Worm (Caenorhabditis elegans): Measurements from ENCODE around the gene col-180.

The col-180 gene

ce11 chrX:11718751-11719150, 6.7 kb upstream of the col-180 start:
- TF ChIP-seq egl-27 (tag; optimal IDR thresholded peaks at IDR 0.05), result no peak
- TF ChIP-seq Y5F2A.4 (GFP tag; optimal IDR thresholded peaks at IDR 0.05), result no peak
- no peak for TF ChIP-seq nhr-42 (GFP tag; IDR thresholded peaks at IDR 0.05)
- no peak for TF ChIP-seq nhr-28 (tag; optimal IDR thresholded peaks at IDR 0.05)
- no peak for TF ChIP-seq aha-1 (tag)
- no peak for TF ChIP-seq ztf-11 (tag; optimal IDR thresholded peaks at IDR 0.05)
- TF ChIP-seq pha-4 (GFP tag; IDR thresholded peaks at IDR 0.05), result no peak
- TF ChIP-seq pha-4 (tag; optimal IDR thresholded peaks at IDR 0.05), result no peak
- TF ChIP-seq nhr-11 (tag; optimal IDR thresholded peaks at IDR 0.05), result no peak
- no peak for TF ChIP-seq ceh-20 (GFP tag; IDR thresholded peaks at IDR 0.05)
- TF ChIP-seq cey-2 (tag; optimal IDR thresholded peaks at IDR 0.05; ENCODE audit: borderline replicate concordance, insufficient read depth), result no peak
- TF ChIP-seq madf-5 (GFP tag; IDR thresholded peaks at IDR 0.05), result no peak
- no peak for TF ChIP-seq dmd-8 (GFP tag; IDR thresholded peaks at IDR 0.05)
- no peak for TF ChIP-seq attf-4 (tag; optimal IDR thresholded peaks at IDR 0.05)
- TF ChIP-seq lin-1 (GFP tag; IDR thresholded peaks at IDR 0.05), result no peak
- no peak for TF ChIP-seq dpl-1 (GFP tag; optimal IDR thresholded peaks at IDR 0.05)
- TF ChIP-seq daf-12 (tag; optimal IDR thresholded peaks at IDR 0.05), result no peak
- TF ChIP-seq F37D6.2 (tag; optimal IDR thresholded peaks at IDR 0.05), result no peak

ce11 chrX:11716463-11716960, 4.4 kb upstream of the col-180 start, which contains the start of gene C44C10.9:
Gene C44C10.9 (minus strand): TSS chrX:11716513.
- TF ChIP-seq set-16 (GFP tag; IDR thresholded peaks at IDR 0.05), result no peak
- no peak for TF ChIP-seq ZK337.2 (GFP tag; IDR thresholded peaks at IDR 0.05)
- peak; percentile 28 for TF ChIP-seq dve-1 (tag; optimal IDR thresholded peaks at IDR 0.05; ENCODE audit: insufficient read depth)
- TF ChIP-seq cey-2 (tag; optimal IDR thresholded peaks at IDR 0.05; ENCODE audit: borderline replicate concordance, insufficient read depth), result no peak
- no peak for TF ChIP-seq lin-1 (GFP tag; IDR thresholded peaks at IDR 0.05)
- TF ChIP-seq mxl-3 (GFP tag; optimal IDR thresholded peaks at IDR 0.05), result peak; percentile 5
- TF ChIP-seq daf-19 (GFP tag; conservative IDR thresholded peaks at IDR 0.05), result no peak
- no peak for TF ChIP-seq egl-43 (GFP tag; IDR thresholded peaks at IDR 0.05)
- no peak for TF ChIP-seq aly-2 (tag; optimal IDR thresholded peaks at IDR 0.05)

DNA sequence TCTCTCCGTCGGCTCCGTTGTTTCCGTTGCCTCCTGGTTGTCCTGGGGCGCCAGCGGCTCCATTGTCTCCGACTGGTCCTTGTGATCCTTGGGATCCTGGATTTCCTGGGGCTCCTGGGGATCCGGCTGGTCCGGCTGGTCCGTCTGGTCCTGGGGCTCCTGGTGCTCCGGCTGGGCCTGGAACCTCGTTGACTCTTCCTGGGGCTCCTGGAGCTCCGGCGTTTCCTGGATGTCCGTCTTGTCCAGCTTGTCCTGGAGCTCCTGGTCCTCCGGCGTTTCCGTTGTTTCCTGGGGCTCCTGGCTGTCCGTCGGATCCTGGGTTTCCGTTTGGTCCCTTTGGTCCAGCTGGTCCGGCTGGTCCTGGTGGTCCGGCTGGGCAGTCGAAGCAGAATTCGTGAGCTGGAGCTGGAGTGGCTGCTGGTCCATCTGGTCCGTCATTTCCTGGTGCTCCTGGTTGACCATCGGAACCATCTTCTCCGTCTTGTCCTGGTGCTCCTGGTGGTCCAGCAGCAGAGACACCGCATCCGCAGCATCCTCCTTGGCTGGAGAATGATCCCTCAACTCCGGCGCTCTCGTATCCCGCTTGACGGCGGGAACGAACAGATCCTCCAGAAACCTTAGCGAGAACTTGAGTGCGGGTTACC, 521 bp downstream of the col-180 start:
- TF ChIP-seq set-16 (GFP tag; IDR thresholded peaks at IDR 0.05), result peak; percentile 98
- no peak for TF ChIP-seq gei-8 (GFP tag; optimal IDR thresholded peaks at IDR 0.05)
- TF ChIP-seq madf-5 (GFP tag; IDR thresholded peaks at IDR 0.05), result 0 out of 4 replicates have a peak, but pooled peaks of 1 of the 2 experiments have one; percentile 23
- peak; percentile 58 for TF ChIP-seq aha-1 (tag)

DNA sequence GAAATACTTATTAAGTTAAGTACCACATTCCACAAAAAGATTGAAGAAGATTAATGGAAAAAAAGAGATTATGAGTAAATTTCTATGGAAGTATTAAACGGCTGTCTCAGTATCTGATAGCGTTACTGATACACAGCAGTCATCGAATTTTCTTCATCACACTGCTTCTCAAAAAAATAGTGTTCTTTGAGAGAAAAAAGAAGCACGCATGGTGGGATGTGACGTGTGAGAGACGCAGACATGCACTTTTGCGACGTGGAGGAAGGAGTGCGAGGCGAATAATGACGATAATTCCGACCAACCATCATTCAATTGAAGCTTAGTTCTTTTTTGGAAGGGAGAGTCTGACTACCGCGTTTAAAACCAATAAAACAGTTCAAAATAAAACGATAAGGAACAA, 1.9 kb downstream of the col-180 start, which contains the start of gene C44C10.11:
Gene C44C10.11, minus strand, starts transcription at position 115 of the 400 bp plus-strand sequence.
- no peak for TF ChIP-seq F26F4.8 (GFP tag; conservative IDR thresholded peaks at IDR 0.05)
- peak; percentile 73 for TF ChIP-seq nhr-48 (tag; optimal IDR thresholded peaks at IDR 0.05)
- TF ChIP-seq duxl-1 (tag; optimal IDR thresholded peaks at IDR 0.05; ENCODE audit: poor library complexity), result no peak
- TF ChIP-seq nhr-6 (tag; optimal IDR thresholded peaks at IDR 0.05), result no peak
- TF ChIP-seq mxl-2 (GFP tag; conservative IDR thresholded peaks at IDR 0.05), result no peak
- TF ChIP-seq zip-11 (GFP tag; IDR thresholded peaks at IDR 0.05), result no peak
- TF ChIP-seq nhr-77 (tag; optimal IDR thresholded peaks at IDR 0.05), result peak; percentile 29
- TF ChIP-seq Y75B8A.6 (GFP tag; IDR thresholded peaks at IDR 0.05), result no peak
- no peak for TF ChIP-seq lin-13 (GFP tag; optimal IDR thresholded peaks at IDR 0.05)
- no peak for TF ChIP-seq nhr-102 (tag; optimal IDR thresholded peaks at IDR 0.05)
- peak in 1 of 2 experiments; percentile 60 for TF ChIP-seq unc-62 (GFP tag; optimal IDR thresholded peaks at IDR 0.05 in 1 of 2)
- TF ChIP-seq unc-62 (tag; optimal IDR thresholded peaks at IDR 0.05), result no peak
- TF ChIP-seq arid-1 (GFP tag; conservative IDR thresholded peaks at IDR 0.05), result no peak
- TF ChIP-seq hif-1 (tag; optimal IDR thresholded peaks at IDR 0.05), result no peak
- TF ChIP-seq mes-2 (tag; optimal IDR thresholded peaks at IDR 0.05; ENCODE audit: poor library complexity, severe bottlenecking), result no peak
- no peak for TF ChIP-seq ZK546.5 (tag; optimal IDR thresholded peaks at IDR 0.05)
- TF ChIP-seq tra-1 (GFP tag; IDR thresholded peaks at IDR 0.05), result peak; percentile 60; the same call in 1 of the 2 replicates
- no peak for TF ChIP-seq saeg-2 (GFP tag; IDR thresholded peaks at IDR 0.05)
- no peak for TF ChIP-seq nhr-25 (tag; optimal IDR thresholded peaks at IDR 0.05; ENCODE audit: borderline replicate concordance, insufficient read depth)
- TF ChIP-seq ces-1 (GFP tag; optimal IDR thresholded peaks at IDR 0.05), result no peak

Measured in whole organism, L4 larva.